Worm (Caenorhabditis elegans) whole organism, L4 larva: ENCODE measurements around the gene tag-77.

Source experiments
- F10B5.3 ChIP-seq: sonication (generic microtip); optimal IDR thresholded peaks from 2 replicates; lab custom pipeline; 2016; ENCODE audit warnings: mild to moderate bottlenecking, missing genetic modification characterization, missing compliant biosample characterization
- F26F4.8 ChIP-seq: fragments of 200-800 bp; sonication (Bioruptor generic); conservative IDR thresholded peaks from 2 replicates; pipeline ENCODE4 v1.3.6; 2022; ENCODE audit warnings: missing genetic modification characterization, missing compliant biosample characterization
- F37D6.2 ChIP-seq: sonication (generic microtip); optimal IDR thresholded peaks from 2 replicates; lab custom pipeline; 2016; ENCODE audit warnings: mild to moderate bottlenecking, missing genetic modification characterization, missing compliant biosample characterization
- R02D3.7 ChIP-seq: fragments of 150-350 bp; sonication (generic microtip); optimal IDR thresholded peaks from 3 replicates; lab custom pipeline; 2014; ENCODE audit warnings: missing biosample characterization, missing genetic modification characterization
- T20F7.1 ChIP-seq: fragments of 200-800 bp; sonication (Bioruptor generic); optimal IDR thresholded peaks from 2 replicates; lab custom pipeline; 2018; ENCODE audit warnings: mild to moderate bottlenecking, missing genetic modification characterization, missing compliant biosample characterization
- Y48G9A.11 ChIP-seq: fragments of 200-800 bp; sonication (Bioruptor generic); IDR thresholded peaks from 2 replicates; pipeline ENCODE4 v1.3.6; 2022; ENCODE audit warnings: missing genetic modification reagents, missing genetic modification characterization, missing compliant biosample characterization
- ZK337.2 ChIP-seq: fragments of 200-800 bp; sonication (Bioruptor generic); IDR thresholded peaks from 2 replicates; pipeline ENCODE4 v1.3.6; 2022; ENCODE audit warnings: missing genetic modification reagents, missing genetic modification characterization, missing compliant biosample characterization
- aly-2 ChIP-seq: sonication (generic microtip); optimal IDR thresholded peaks from 2 replicates; lab custom pipeline; 2018; ENCODE audit warnings: missing biosample characterization, missing genetic modification characterization
- ceh-20 ChIP-seq: fragments of 200-800 bp; sonication (Bioruptor generic); IDR thresholded peaks from 2 replicates; pipeline ENCODE4 v1.3.6; 2022; ENCODE audit warnings: missing genetic modification reagents, missing genetic modification characterization, missing compliant biosample characterization
- ceh-28 ChIP-seq: fragments of 150-350 bp; optimal IDR thresholded peaks from 2 replicates; lab custom pipeline; 2014; ENCODE audit warnings: missing biosample characterization, missing genetic modification reagents, missing genetic modification characterization
- ceh-62 ChIP-seq: sonication (generic microtip); optimal IDR thresholded peaks from 2 replicates; lab custom pipeline; 2017; ENCODE audit warnings: missing biosample characterization, missing genetic modification characterization
- ceh-82 ChIP-seq: sonication (generic microtip); optimal IDR thresholded peaks from 2 replicates; lab custom pipeline; 2017; ENCODE audit warnings: missing biosample characterization, missing genetic modification characterization
- ctbp-1 ChIP-seq: fragments of 200-800 bp; sonication (Bioruptor generic); IDR thresholded peaks from 2 replicates; pipeline ENCODE4 v1.3.6; 2022; ENCODE audit warnings: missing genetic modification reagents, missing genetic modification characterization, missing compliant biosample characterization
- daf-19 ChIP-seq: fragments of 200-800 bp; sonication (Bioruptor generic); conservative IDR thresholded peaks from 2 replicates; pipeline ENCODE4 v1.3.6; 2022; ENCODE audit warnings: missing genetic modification characterization, missing compliant biosample characterization
- daf-8 ChIP-seq: fragments of 200-800 bp; sonication (Bioruptor generic); IDR thresholded peaks from 2 replicates; pipeline ENCODE4 v1.3.6; 2022; ENCODE audit warnings: missing genetic modification characterization, missing compliant biosample characterization
- dmd-6 ChIP-seq: fragments of 200-800 bp; sonication (Bioruptor generic); IDR thresholded peaks from 2 replicates; pipeline ENCODE4 v1.3.6; 2022; ENCODE audit warnings: missing genetic modification reagents, missing genetic modification characterization, missing compliant biosample characterization
- duxl-1 ChIP-seq: sonication (generic microtip); optimal IDR thresholded peaks from 2 replicates; lab custom pipeline; 2016; ENCODE audit warnings: mild to moderate bottlenecking, missing genetic modification characterization, moderate library complexity, missing compliant biosample characterization; ENCODE audit not compliant: poor library complexity
- egl-27 ChIP-seq: sonication (generic microtip); optimal IDR thresholded peaks from 3 replicates; lab custom pipeline; 2017; ENCODE audit warnings: missing biosample characterization, missing genetic modification reagents, missing genetic modification characterization
- hlh-30 ChIP-seq: sonication (generic microtip); optimal IDR thresholded peaks from 2 replicates; lab custom pipeline; 2017; ENCODE audit warnings: antibody characterized with exemption, mild to moderate bottlenecking, missing genetic modification characterization, missing compliant biosample characterization; ENCODE audit not compliant: insufficient read depth
- jun-1 ChIP-seq: fragments of 150-350 bp; optimal IDR thresholded peaks from 2 replicates; lab custom pipeline; 2014; ENCODE audit warnings: missing biosample characterization, missing genetic modification reagents, missing genetic modification characterization
- lim-7 ChIP-seq: fragments of 200-800 bp; sonication (Bioruptor generic); IDR thresholded peaks from 2 replicates; pipeline ENCODE4 v1.3.6; 2022; ENCODE audit warnings: missing genetic modification characterization, missing compliant biosample characterization
- lin-1 ChIP-seq: fragments of 200-800 bp; sonication (Bioruptor generic); IDR thresholded peaks from 2 replicates; pipeline ENCODE4 v1.3.6; 2022; ENCODE audit warnings: missing genetic modification reagents, missing genetic modification characterization, missing compliant biosample characterization
- lin-13 ChIP-seq: fragments of 150-350 bp; optimal IDR thresholded peaks from 2 replicates; lab custom pipeline; 2014; ENCODE audit warnings: missing biosample characterization, missing genetic modification reagents, missing genetic modification characterization
- lin-38 ChIP-seq: fragments of 200-800 bp; sonication (Bioruptor generic); IDR thresholded peaks from 2 replicates; pipeline ENCODE4 v1.3.6; 2022; ENCODE audit warnings: missing genetic modification reagents, missing genetic modification characterization, missing compliant biosample characterization
- lir-3 ChIP-seq: sonication (generic microtip); optimal IDR thresholded peaks from 2 replicates; lab custom pipeline; 2016; ENCODE audit warnings: mild to moderate bottlenecking, missing genetic modification characterization, missing compliant biosample characterization
- madf-5 ChIP-seq, 2 experiments: fragments of 200-800 bp; sonication (Bioruptor generic); IDR thresholded peaks; 2 replicates each; pipeline ENCODE4 v1.3.6; 2022; ENCODE audit warnings: missing compliant biosample characterization in 2 of 2, missing genetic modification characterization in 2 of 2
- madf-9 ChIP-seq: fragments of 200-800 bp; sonication (Bioruptor generic); conservative IDR thresholded peaks from 2 replicates; pipeline ENCODE4 v1.3.6; 2022; ENCODE audit warnings: missing genetic modification reagents, missing genetic modification characterization, missing compliant biosample characterization
- mep-1 ChIP-seq: fragments of 150-350 bp; sonication (generic microtip); optimal IDR thresholded peaks from 3 replicates; lab custom pipeline; 2014; ENCODE audit warnings: missing biosample characterization, missing genetic modification characterization
- nhr-10 ChIP-seq: fragments of 150-350 bp; optimal IDR thresholded peaks from 2 replicates; lab custom pipeline; 2014; ENCODE audit warnings: missing biosample characterization, missing genetic modification characterization
- nhr-102 ChIP-seq: sonication (generic microtip); optimal IDR thresholded peaks from 2 replicates; lab custom pipeline; 2016; ENCODE audit warnings: mild to moderate bottlenecking, missing genetic modification characterization, moderate library complexity, missing compliant biosample characterization
- nhr-11 ChIP-seq: fragments of 150-350 bp; optimal IDR thresholded peaks from 2 replicates; lab custom pipeline; 2014; ENCODE audit warnings: missing biosample characterization, missing genetic modification characterization
- nhr-111 ChIP-seq: fragments of 200-800 bp; sonication (Bioruptor generic); optimal IDR thresholded peaks from 2 replicates; lab custom pipeline; 2018; ENCODE audit warnings: mild to moderate bottlenecking, missing genetic modification characterization, missing compliant biosample characterization
- nhr-237 ChIP-seq: sonication (generic microtip); optimal IDR thresholded peaks from 2 replicates; lab custom pipeline; 2017; ENCODE audit warnings: missing biosample characterization, missing genetic modification characterization
- nhr-25 ChIP-seq: sonication (generic microtip); optimal IDR thresholded peaks from 2 replicates; lab custom pipeline; 2017; ENCODE audit warnings: missing genetic modification characterization, mild to moderate bottlenecking, missing compliant biosample characterization, antibody characterized with exemption, moderate library complexity, borderline replicate concordance; ENCODE audit not compliant: insufficient read depth
- nhr-28 ChIP-seq: fragments of 150-350 bp; optimal IDR thresholded peaks from 2 replicates; lab custom pipeline; 2014; ENCODE audit warnings: missing biosample characterization, missing genetic modification characterization
- nhr-41 ChIP-seq: fragments of 200-800 bp; sonication (Bioruptor generic); IDR thresholded peaks from 2 replicates; pipeline ENCODE4 v1.3.6; 2022; ENCODE audit warnings: missing genetic modification reagents, missing genetic modification characterization, missing compliant biosample characterization
- nhr-42 ChIP-seq: fragments of 200-800 bp; sonication (Bioruptor generic); IDR thresholded peaks from 2 replicates; pipeline ENCODE4 v1.3.6; 2022; ENCODE audit warnings: missing genetic modification characterization, missing compliant biosample characterization
- nhr-76 ChIP-seq: fragments of 150-350 bp; optimal IDR thresholded peaks from 2 replicates; lab custom pipeline; 2014; ENCODE audit warnings: missing biosample characterization, missing genetic modification characterization
- pqm-1 ChIP-seq: sonication (generic microtip); optimal IDR thresholded peaks from 2 replicates; lab custom pipeline; 2017; ENCODE audit warnings: missing biosample characterization, missing genetic modification characterization
- saeg-2 ChIP-seq: fragments of 200-800 bp; sonication (Bioruptor generic); IDR thresholded peaks from 2 replicates; pipeline ENCODE4 v1.3.6; 2022; ENCODE audit warnings: missing genetic modification reagents, missing genetic modification characterization, missing compliant biosample characterization
- set-16 ChIP-seq: fragments of 200-800 bp; sonication (Bioruptor generic); IDR thresholded peaks from 2 replicates; pipeline ENCODE4 v1.3.6; 2022; ENCODE audit warnings: missing genetic modification reagents, missing genetic modification characterization, missing compliant biosample characterization
- skn-1 ChIP-seq: fragments of 150-350 bp; optimal IDR thresholded peaks from 2 replicates; lab custom pipeline; 2014; ENCODE audit warnings: missing biosample characterization, missing genetic modification characterization
- snpc-1.2 ChIP-seq: fragments of 200-800 bp; sonication (Bioruptor generic); IDR thresholded peaks from 2 replicates; pipeline ENCODE4 v1.3.6; 2022; ENCODE audit warnings: missing genetic modification reagents, missing genetic modification characterization, missing compliant biosample characterization
- snpc-4 ChIP-seq: fragments of 150-350 bp; optimal IDR thresholded peaks from 2 replicates; lab custom pipeline; 2014; ENCODE audit warnings: missing biosample characterization, missing genetic modification characterization
- spr-3 ChIP-seq: fragments of 200-800 bp; sonication (Bioruptor generic); optimal IDR thresholded peaks from 2 replicates; lab custom pipeline; 2018; ENCODE audit warnings: mild to moderate bottlenecking, missing genetic modification characterization, missing compliant biosample characterization
- unc-130 ChIP-seq: sonication (generic microtip); optimal IDR thresholded peaks from 2 replicates; lab custom pipeline; 2016; ENCODE audit warnings: missing genetic modification reagents, missing genetic modification characterization, missing compliant biosample characterization
- unc-39 ChIP-seq: sonication (generic microtip); optimal IDR thresholded peaks from 2 replicates; lab custom pipeline; 2017; ENCODE audit warnings: missing biosample characterization, missing genetic modification characterization
- unc-62 ChIP-seq, 3 experiments: fragments of 150-350 bp in 1 of 3; sonication (generic microtip); optimal IDR thresholded peaks in 2 of 3; peaks in 1 of 3; 1 replicate in 1 of 3; 2 replicates in 2 of 3; lab custom pipeline; 2014 to 2017; ENCODE audit warnings: missing biosample characterization in 3 of 3, missing genetic modification characterization in 3 of 3, missing genetic modification reagents in 3 of 3, missing genotype in 1 of 3
- zfp-2 ChIP-seq: sonication (generic microtip); optimal IDR thresholded peaks from 2 replicates; lab custom pipeline; 2016; ENCODE audit warnings: mild to moderate bottlenecking, missing genetic modification characterization, missing compliant biosample characterization
- zfp-3 ChIP-seq: fragments of 200-800 bp; sonication (Bioruptor generic); conservative IDR thresholded peaks from 2 replicates; pipeline ENCODE4 v1.3.6; 2022; ENCODE audit warnings: missing genetic modification reagents, missing genetic modification characterization, missing compliant biosample characterization
- zip-11 ChIP-seq: fragments of 200-800 bp; sonication (Bioruptor generic); IDR thresholded peaks from 2 replicates; pipeline ENCODE4 v1.3.6; 2022; ENCODE audit warnings: missing genetic modification characterization, missing compliant biosample characterization

tag-77 gene

DNA sequence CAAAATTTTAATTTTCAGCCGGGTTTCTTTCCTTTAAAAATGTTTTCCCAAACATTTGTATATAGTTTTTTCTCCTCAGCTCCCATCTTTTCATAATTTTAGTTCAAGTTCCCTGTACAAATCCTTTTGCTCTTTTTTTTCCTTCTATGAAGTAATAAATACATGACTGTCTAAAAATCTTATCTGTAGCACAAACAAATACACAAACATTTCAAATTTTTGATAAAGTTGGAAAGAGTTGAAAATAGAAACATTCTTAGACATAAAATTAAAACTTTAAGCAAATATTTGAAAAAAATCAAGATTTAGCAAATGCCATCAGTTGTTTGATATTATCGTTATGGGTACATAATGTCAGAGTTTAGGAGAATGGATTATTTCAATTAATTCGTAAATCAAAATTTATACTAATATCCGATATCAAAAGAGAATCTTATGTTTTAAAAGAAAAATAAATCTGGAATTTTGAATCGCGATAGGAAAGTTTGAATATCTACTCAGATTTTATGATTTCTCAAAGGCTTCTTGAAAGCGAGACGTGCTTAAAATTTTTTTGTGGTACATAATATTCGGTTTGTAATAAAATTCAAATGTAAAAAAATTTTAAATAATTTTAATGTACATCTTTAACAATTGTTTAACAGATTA, 27.8 kb upstream of the tag-77 start:
- TF ChIP-seq madf-5 (GFP tag; IDR thresholded peaks at IDR 0.05; lab: Robert Waterston, UW) (no peak), unc-39 (tag; lab: Kevin White, UChicago) (no peak), snpc-4 (no peak), saeg-2 (GFP tag; lab: Robert Waterston, UW) (no peak), ZK337.2 (GFP tag; lab: Robert Waterston, UW) (0 out of 2 replicates have a peak, but pooled peaks have one; percentile 33), F26F4.8 (GFP tag; lab: Robert Waterston, UW) (no peak), ceh-20 (GFP tag; lab: Robert Waterston, UW) (no peak), nhr-237 (tag; lab: Kevin White, UChicago) (no peak), zip-11 (GFP tag; lab: Robert Waterston, UW) (no peak), T20F7.1 (GFP tag; lab: Kevin White, UChicago) (peak; percentile 4), nhr-10 (tag; lab: Kevin White, UChicago) (no peak), F10B5.3 (tag; lab: Kevin White, UChicago) (no peak), nhr-76 (tag; lab: Kevin White, UChicago) (no peak), ceh-28 (tag; lab: Kevin White, UChicago) (no peak), nhr-111 (GFP tag; lab: Kevin White, UChicago) (no peak), egl-27 (tag; lab: Kevin White, UChicago) (no peak), daf-8 (GFP tag; lab: Robert Waterston, UW) (no peak), lin-13 (GFP tag; lab: Kevin White, UChicago) (no peak), aly-2 (no peak), nhr-25 (tag; lab: Kevin White, UChicago) (no peak), jun-1 (tag; lab: Kevin White, UChicago) (no peak), lin-1 (GFP tag; lab: Robert Waterston, UW) (peak; percentile 56; the same call in 1 of the 2 replicates), lir-3 (no peak), ceh-62 (tag; lab: Kevin White, UChicago) (no peak), lim-7 (no peak), set-16 (GFP tag; lab: Robert Waterston, UW) (no peak), duxl-1 (tag; lab: Kevin White, UChicago) (no peak), nhr-28 (no peak), ceh-82 (no peak), ctbp-1 (GFP tag; lab: Robert Waterston, UW) (no peak), dmd-6 (no peak), Y48G9A.11 (no peak), R02D3.7 (tag; lab: Kevin White, UChicago) (no peak), zfp-2 (tag; lab: Kevin White, UChicago) (no peak), spr-3 (GFP tag; lab: Kevin White, UChicago) (no peak), nhr-41 (GFP tag; lab: Robert Waterston, UW) (no peak), daf-19 (no peak), skn-1 (no peak), pqm-1 (tag; lab: Kevin White, UChicago) (no peak), unc-62 (GFP tag; optimal IDR thresholded peaks at IDR 0.05 in 1 of 2; lab: Kevin White, UChicago) (no peak), unc-62 (tag; optimal IDR thresholded peaks at IDR 0.05; lab: Kevin White, UChicago) (no peak), F37D6.2 (tag; lab: Kevin White, UChicago) (no peak), hlh-30 (tag; lab: Kevin White, UChicago) (no peak), snpc-1.2 (GFP tag; lab: Robert Waterston, UW) (no peak), lin-38 (no peak), unc-130 (GFP tag; lab: Kevin White, UChicago) (no peak), madf-9 (GFP tag; lab: Robert Waterston, UW) (no peak), nhr-11 (no peak), nhr-42 (GFP tag; lab: Robert Waterston, UW) (no peak), mep-1 (tag; lab: Kevin White, UChicago) (peak; percentile 61), zfp-3 (GFP tag; lab: Robert Waterston, UW) (0 out of 2 replicates have a peak, but pooled peaks have one; percentile 16), nhr-102 (tag; lab: Kevin White, UChicago) (no peak)
